Fruit fly (Drosophila melanogaster): ENCODE results near the gene Nrd1.

DNA sequence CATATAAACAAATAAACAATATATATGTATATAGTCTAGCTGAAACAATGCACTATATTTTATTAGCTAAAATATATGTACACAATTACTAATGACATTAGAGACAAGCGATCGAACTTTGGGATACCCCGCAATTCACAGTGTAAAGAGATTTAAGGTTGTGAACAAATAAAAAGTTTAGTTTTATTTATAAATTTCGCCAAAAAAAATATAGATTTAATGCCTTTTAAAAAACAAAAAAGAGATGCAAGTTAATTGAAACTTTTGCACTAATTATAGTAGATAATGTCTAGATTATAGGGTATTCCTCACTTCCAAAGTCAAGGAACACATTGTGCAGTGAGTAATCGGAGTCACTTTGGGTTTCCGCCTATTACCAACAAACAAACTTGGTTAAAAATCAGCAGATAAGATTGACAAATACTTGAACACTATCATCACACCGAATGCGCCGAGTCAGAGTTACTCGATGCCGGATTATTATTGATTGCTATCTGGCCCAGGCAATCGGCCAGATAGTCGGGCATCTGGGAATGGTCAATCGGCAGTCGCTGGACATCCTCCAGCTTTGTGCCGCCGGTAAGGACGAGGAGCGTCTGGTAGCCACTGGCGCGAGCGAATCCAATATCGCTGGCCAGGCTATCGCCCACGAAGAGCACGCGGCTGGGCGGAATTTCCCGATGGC lies 6.6 kb upstream of the Nrd1 start:
- TF ChIP-seq EcR (GFP tag; optimal IDR thresholded peaks at IDR 0.05) (no peak), Dll (optimal IDR thresholded peaks at IDR 0.05) (no peak), psq (optimal IDR thresholded peaks at IDR 0.05) (no peak), usp (GFP tag; optimal IDR thresholded peaks at IDR 0.05) (no peak), CG8478 (optimal IDR thresholded peaks at IDR 0.05) (no peak), pan (optimal IDR thresholded peaks at IDR 0.05) (no peak)

Measured in whole organism.